Worm (Caenorhabditis elegans): ENCODE results near the gene W02H3.1.

- TF ChIP-seq dao-5 (tag; optimal IDR thresholded peaks at IDR 0.05) (no peak), W03F9.2 (tag; optimal IDR thresholded peaks at IDR 0.05) (no peak), him-1 (tag; optimal IDR thresholded peaks at IDR 0.05) (no peak)
Observed at ce11 chrX:11104883-11105629, at the start of gene W02H3.1.

Data from whole organism, L4/young adult.